Worm (Caenorhabditis elegans) whole organism, L4 larva: ENCODE results near the gene ins-5.
A peak's percentile ranks its signal among the peaks of the same experiment; 100 is the strongest.

Experiments
- F10B5.3 ChIP-seq: sonication (generic microtip); optimal IDR thresholded peaks from 2 replicates; lab custom pipeline; 2016; ENCODE audit warnings: mild to moderate bottlenecking, missing genetic modification characterization, missing compliant biosample characterization
- T20F7.1 ChIP-seq: fragments of 200-800 bp; sonication (Bioruptor generic); optimal IDR thresholded peaks from 2 replicates; lab custom pipeline; 2018; ENCODE audit warnings: mild to moderate bottlenecking, missing genetic modification characterization, missing compliant biosample characterization
- Y75B8A.6 ChIP-seq: fragments of 200-800 bp; sonication (Bioruptor generic); IDR thresholded peaks from 2 replicates; pipeline ENCODE4 v1.3.6; 2022; ENCODE audit warnings: missing genetic modification reagents, missing genetic modification characterization, missing compliant biosample characterization
- ZK546.5 ChIP-seq, 2 experiments: sonication (generic microtip); optimal IDR thresholded peaks; 2 replicates each; lab custom pipeline; 2017; ENCODE audit warnings: missing biosample characterization in 2 of 2, missing genetic modification characterization in 2 of 2
- aha-1 ChIP-seq: fragments of 150-350 bp; peaks from one replicate; lab custom pipeline; 2014; ENCODE audit warnings: missing biosample characterization, missing genetic modification characterization
- attf-4 ChIP-seq: sonication (generic microtip); optimal IDR thresholded peaks from 3 replicates; lab custom pipeline; 2017; ENCODE audit warnings: missing biosample characterization, missing genetic modification characterization
- ceh-32 ChIP-seq: sonication (generic microtip); optimal IDR thresholded peaks from 2 replicates; lab custom pipeline; 2016; ENCODE audit warnings: mild to moderate bottlenecking, missing genetic modification characterization, missing compliant biosample characterization; ENCODE audit not compliant: poor library complexity
- ctbp-1 ChIP-seq: fragments of 200-800 bp; sonication (Bioruptor generic); IDR thresholded peaks from 2 replicates; pipeline ENCODE4 v1.3.6; 2022; ENCODE audit warnings: missing genetic modification reagents, missing genetic modification characterization, missing compliant biosample characterization
- daf-16 ChIP-seq, 3 experiments: sonication (generic microtip); optimal IDR thresholded peaks; 2 replicates each; lab custom pipeline; 2016 to 2017; ENCODE audit warnings: missing genetic modification characterization in 3 of 3, missing genetic modification reagents in 3 of 3, mild to moderate bottlenecking in 2 of 3, missing compliant biosample characterization in 2 of 3, missing biosample characterization in 1 of 3, moderate library complexity in 1 of 3
- dmd-6 ChIP-seq: fragments of 200-800 bp; sonication (Bioruptor generic); IDR thresholded peaks from 2 replicates; pipeline ENCODE4 v1.3.6; 2022; ENCODE audit warnings: missing genetic modification reagents, missing genetic modification characterization, missing compliant biosample characterization
- duxl-1 ChIP-seq: sonication (generic microtip); optimal IDR thresholded peaks from 2 replicates; lab custom pipeline; 2016; ENCODE audit warnings: mild to moderate bottlenecking, missing genetic modification characterization, moderate library complexity, missing compliant biosample characterization; ENCODE audit not compliant: poor library complexity
- egl-27 ChIP-seq: sonication (generic microtip); optimal IDR thresholded peaks from 3 replicates; lab custom pipeline; 2017; ENCODE audit warnings: missing biosample characterization, missing genetic modification reagents, missing genetic modification characterization
- fkh-10 ChIP-seq: fragments of 150-350 bp; optimal IDR thresholded peaks from 2 replicates; lab custom pipeline; 2014; ENCODE audit warnings: missing biosample characterization, missing genetic modification reagents, missing genetic modification characterization
- hif-1 ChIP-seq, 2 experiments: sonication (generic microtip); optimal IDR thresholded peaks; 2 replicates each; lab custom pipeline; 2016 to 2017; ENCODE audit warnings: missing compliant biosample characterization in 2 of 2, missing genetic modification characterization in 2 of 2, missing genetic modification reagents in 2 of 2, missing genotype in 2 of 2, mild to moderate bottlenecking in 1 of 2
- hlh-11 ChIP-seq: fragments of 200-800 bp; sonication (Bioruptor generic); optimal IDR thresholded peaks from 2 replicates; lab custom pipeline; 2018; ENCODE audit warnings: mild to moderate bottlenecking, missing genetic modification characterization, missing compliant biosample characterization
- hlh-30 ChIP-seq: sonication (generic microtip); optimal IDR thresholded peaks from 2 replicates; lab custom pipeline; 2017; ENCODE audit warnings: antibody characterized with exemption, mild to moderate bottlenecking, missing genetic modification characterization, missing compliant biosample characterization; ENCODE audit not compliant: insufficient read depth
- hmg-1.1 ChIP-seq: fragments of 200-800 bp; sonication (Bioruptor generic); IDR thresholded peaks from 2 replicates; pipeline ENCODE4 v1.3.6; 2022; ENCODE audit warnings: missing genetic modification reagents, missing genetic modification characterization, missing compliant biosample characterization
- lsy-2 ChIP-seq, 2 experiments: fragments of 150-350 bp in 1 of 2; sonication (generic microtip) in 1 of 2; optimal IDR thresholded peaks; 2 replicates each; lab custom pipeline; 2014 to 2017; ENCODE audit warnings: missing biosample characterization in 2 of 2, missing genetic modification characterization in 2 of 2
- mep-1 ChIP-seq: fragments of 150-350 bp; sonication (generic microtip); optimal IDR thresholded peaks from 3 replicates; lab custom pipeline; 2014; ENCODE audit warnings: missing biosample characterization, missing genetic modification characterization
- mxl-2 ChIP-seq: fragments of 200-800 bp; sonication (Bioruptor generic); conservative IDR thresholded peaks from 2 replicates; pipeline ENCODE4 v1.3.6; 2022; ENCODE audit warnings: missing genetic modification reagents, missing genetic modification characterization, missing compliant biosample characterization
- nhr-11 ChIP-seq: fragments of 150-350 bp; optimal IDR thresholded peaks from 2 replicates; lab custom pipeline; 2014; ENCODE audit warnings: missing biosample characterization, missing genetic modification characterization
- nhr-6 ChIP-seq: fragments of 150-350 bp; optimal IDR thresholded peaks from 2 replicates; lab custom pipeline; 2014; ENCODE audit warnings: missing biosample characterization, missing genetic modification characterization
- pha-4 ChIP-seq, 2 experiments: fragments of 150-350 bp in 1 of 2; fragments of 200-800 bp in 1 of 2; sonication (Bioruptor generic) in 1 of 2; IDR thresholded peaks in 1 of 2; optimal IDR thresholded peaks in 1 of 2; 2 replicates each; pipeline versions ENCODE4 v1.3.6 to Lab custom; 2014 to 2022; ENCODE audit warnings: missing genetic modification characterization in 2 of 2, missing genetic modification reagents in 2 of 2, missing biosample characterization in 1 of 2, missing compliant biosample characterization in 1 of 2
- pqm-1 ChIP-seq: sonication (generic microtip); optimal IDR thresholded peaks from 2 replicates; lab custom pipeline; 2017; ENCODE audit warnings: missing biosample characterization, missing genetic modification characterization
- saeg-2 ChIP-seq: fragments of 200-800 bp; sonication (Bioruptor generic); IDR thresholded peaks from 2 replicates; pipeline ENCODE4 v1.3.6; 2022; ENCODE audit warnings: missing genetic modification reagents, missing genetic modification characterization, missing compliant biosample characterization
- skn-1 ChIP-seq: fragments of 150-350 bp; optimal IDR thresholded peaks from 2 replicates; lab custom pipeline; 2014; ENCODE audit warnings: missing biosample characterization, missing genetic modification characterization
- spr-3 ChIP-seq: fragments of 200-800 bp; sonication (Bioruptor generic); optimal IDR thresholded peaks from 2 replicates; lab custom pipeline; 2018; ENCODE audit warnings: mild to moderate bottlenecking, missing genetic modification characterization, missing compliant biosample characterization
- tag-97 ChIP-seq: fragments of 200-800 bp; sonication (Bioruptor generic); IDR thresholded peaks from 2 replicates; pipeline ENCODE4 v1.3.6; 2022; ENCODE audit warnings: missing genetic modification characterization, missing compliant biosample characterization
- unc-62 ChIP-seq, 3 experiments: fragments of 150-350 bp in 1 of 3; sonication (generic microtip); optimal IDR thresholded peaks in 2 of 3; peaks in 1 of 3; 1 replicate in 1 of 3; 2 replicates in 2 of 3; lab custom pipeline; 2014 to 2017; ENCODE audit warnings: missing biosample characterization in 3 of 3, missing genetic modification characterization in 3 of 3, missing genetic modification reagents in 3 of 3, missing genotype in 1 of 3
- ztf-7 ChIP-seq: fragments of 150-350 bp; optimal IDR thresholded peaks from 2 replicates; lab custom pipeline; 2014; ENCODE audit warnings: missing biosample characterization, missing genetic modification characterization

Gene ins-5

DNA sequence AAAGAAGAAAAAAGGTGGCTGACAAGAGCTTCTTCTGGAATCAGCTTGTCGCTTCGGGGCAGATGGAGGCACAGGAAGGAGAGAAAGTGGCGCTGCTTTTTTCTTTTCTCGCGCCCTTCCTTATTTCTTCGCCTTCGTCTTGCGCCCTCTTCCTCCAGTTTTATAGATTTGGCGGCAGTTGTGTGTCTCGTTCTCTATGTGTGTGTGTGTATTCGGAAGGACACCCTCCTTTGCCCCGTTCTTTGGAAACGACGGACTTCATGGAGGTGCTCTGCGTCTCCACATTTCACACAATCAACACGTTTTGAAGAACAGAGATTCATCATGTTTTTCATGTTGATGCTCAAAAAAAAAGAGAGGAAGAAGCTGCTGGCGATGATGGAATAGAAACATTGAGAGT is 48.7 kb upstream of the ins-5 start (continued):
- TF ChIP-seq egl-27 (tag; lab: Kevin White, UChicago) (no peak), ZK546.5 (tag; optimal IDR thresholded peaks at IDR 0.05; lab: Kevin White, UChicago) (no peak), F10B5.3 (no peak), hmg-1.1 (GFP tag; lab: Robert Waterston, UW) (peak; percentile 45; the same call in 1 of the 2 replicates), attf-4 (tag; lab: Kevin White, UChicago) (no peak), lsy-2 (tag; optimal IDR thresholded peaks at IDR 0.05; lab: Kevin White, UChicago) (peak; percentile 31 to 53), mxl-2 (GFP tag; lab: Robert Waterston, UW) (no peak), skn-1 (tag; lab: Kevin White, UChicago) (no peak), daf-16 (GFP tag; optimal IDR thresholded peaks at IDR 0.05; lab: Kevin White, UChicago) (no peak), daf-16 (tag; optimal IDR thresholded peaks at IDR 0.05; lab: Kevin White, UChicago) (no peak), hlh-30 (tag; lab: Kevin White, UChicago) (peak; percentile 23), tag-97 (GFP tag; lab: Robert Waterston, UW) (no peak), nhr-11 (tag; lab: Kevin White, UChicago) (peak; percentile 61), nhr-6 (tag; lab: Kevin White, UChicago) (no peak), pqm-1 (tag; lab: Kevin White, UChicago) (no peak), fkh-10 (GFP tag; lab: Kevin White, UChicago) (peak; percentile 47), dmd-6 (GFP tag; lab: Robert Waterston, UW) (no peak), duxl-1 (tag; lab: Kevin White, UChicago) (no peak), Y75B8A.6 (GFP tag; lab: Robert Waterston, UW) (no peak), T20F7.1 (no peak), pha-4 (GFP tag; IDR thresholded peaks at IDR 0.05; lab: Robert Waterston, UW) (no peak), pha-4 (tag; optimal IDR thresholded peaks at IDR 0.05; lab: Kevin White, UChicago) (no peak), hlh-11 (tag; lab: Kevin White, UChicago) (peak; percentile 22), spr-3 (GFP tag; lab: Kevin White, UChicago) (no peak), ztf-7 (tag; lab: Kevin White, UChicago) (no peak)

DNA sequence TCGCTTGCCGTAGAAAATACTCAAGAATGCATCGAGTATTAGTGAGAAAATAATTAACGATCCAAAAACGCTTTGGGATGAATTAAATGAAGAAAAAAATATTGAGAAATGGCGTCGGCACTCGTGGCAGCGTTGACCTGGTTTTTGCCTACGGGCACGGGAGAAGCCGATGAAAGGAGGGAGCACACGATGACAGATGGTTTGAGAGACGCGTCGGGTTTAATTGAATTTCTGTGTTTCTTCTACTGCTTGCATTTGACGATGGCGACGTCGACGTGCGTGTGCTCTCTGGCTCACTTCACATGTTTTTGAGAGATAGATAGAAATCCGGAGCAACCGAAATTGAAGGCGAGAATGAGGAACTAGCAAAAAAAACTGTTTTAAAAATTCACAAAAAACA is 46.7 kb upstream of the ins-5 start:
- TF ChIP-seq hlh-30 (tag; lab: Kevin White, UChicago) (peak; percentile 6), ctbp-1 (GFP tag; lab: Robert Waterston, UW) (peak; percentile 55; the same call in 1 of the 2 replicates), hmg-1.1 (GFP tag; lab: Robert Waterston, UW) (0 out of 2 replicates have a peak, but pooled peaks have one; percentile 6), mxl-2 (GFP tag; lab: Robert Waterston, UW) (no peak), aha-1 (tag; lab: Kevin White, UChicago) (peak; percentile 87)

DNA sequence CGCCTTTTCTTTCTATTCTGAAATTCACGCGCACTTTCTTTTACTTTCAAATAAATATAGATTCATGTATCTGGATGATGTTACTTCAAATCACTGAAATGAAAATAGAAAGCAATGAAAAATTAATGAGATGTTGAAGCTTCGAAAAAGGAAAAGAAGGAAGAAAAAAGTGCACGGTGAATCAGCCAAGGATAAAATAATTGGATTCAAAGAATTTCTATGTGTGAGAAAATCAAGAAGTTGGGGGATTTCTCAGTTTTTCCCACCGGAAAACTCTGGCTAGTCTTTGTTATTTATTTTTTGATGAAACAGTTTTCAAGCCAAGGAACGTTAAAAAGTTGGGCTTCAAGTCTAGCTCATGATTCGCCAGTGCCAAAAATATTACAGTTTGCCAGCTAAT is 45.6 kb upstream of the ins-5 start:
- TF ChIP-seq aha-1 (tag; lab: Kevin White, UChicago): peak; percentile 92
- TF ChIP-seq saeg-2 (GFP tag; lab: Robert Waterston, UW): no peak

DNA sequence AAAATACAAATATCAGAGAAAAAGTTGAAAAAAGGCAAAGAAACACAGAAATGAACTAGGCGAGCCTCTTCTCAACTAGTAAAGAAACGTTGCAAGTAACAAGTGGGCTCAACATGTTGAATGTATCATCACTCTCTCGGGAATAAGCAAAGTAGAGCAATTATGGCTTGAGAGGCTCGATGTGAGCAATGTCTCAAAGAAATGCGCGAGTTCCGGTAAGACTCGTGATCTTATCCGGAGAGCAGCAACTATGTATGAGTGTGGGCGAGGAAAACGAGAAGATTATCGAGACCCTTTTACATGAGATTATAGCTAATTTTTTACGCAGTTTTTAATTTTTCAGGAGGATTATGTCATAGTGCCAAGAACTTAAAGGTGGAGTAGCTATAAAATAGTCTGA is 45.1 kb upstream of the ins-5 start:
- peak; percentile 55 for TF ChIP-seq hlh-30 (tag; lab: Kevin White, UChicago)
- TF ChIP-seq aha-1 (tag; lab: Kevin White, UChicago): peak; percentile 31
- TF ChIP-seq hif-1 (tag; optimal IDR thresholded peaks at IDR 0.05; lab: Kevin White, UChicago): no peak
- TF ChIP-seq unc-62 (GFP tag; optimal IDR thresholded peaks at IDR 0.05 in 1 of 2; lab: Kevin White, UChicago): peak in 1 of 2 experiments; percentile 88
- no peak for TF ChIP-seq unc-62 (tag; optimal IDR thresholded peaks at IDR 0.05; lab: Kevin White, UChicago)
- TF ChIP-seq mep-1 (tag; lab: Kevin White, UChicago): peak; percentile 33
- TF ChIP-seq ceh-32 (tag; lab: Kevin White, UChicago): no peak
- TF ChIP-seq, all 104 proteins: peak for 4
